Worm (Caenorhabditis elegans) whole organism, L3 larva: ENCODE measurements around the gene str-211.

Experiments used
- R02D3.7 ChIP-seq: fragments of 150-350 bp; optimal IDR thresholded peaks from 2 replicates; lab custom pipeline; 2014; ENCODE audit warnings: missing biosample characterization, missing genetic modification characterization
- ZK546.5 ChIP-seq: sonication (generic microtip); optimal IDR thresholded peaks from 2 replicates; lab custom pipeline; 2017; ENCODE audit warnings: missing biosample characterization, missing genetic modification characterization
- aly-2 ChIP-seq: fragments of 150-350 bp; optimal IDR thresholded peaks from 2 replicates; lab custom pipeline; 2014; ENCODE audit warnings: missing biosample characterization, missing genetic modification characterization
- ceh-16 ChIP-seq: sonication (generic microtip); optimal IDR thresholded peaks from 2 replicates; lab custom pipeline; 2017; ENCODE audit warnings: missing biosample characterization, missing genetic modification characterization
- ceh-82 ChIP-seq: fragments of 150-350 bp; optimal IDR thresholded peaks from 2 replicates; lab custom pipeline; 2014; ENCODE audit warnings: missing biosample characterization, missing genetic modification characterization
- ceh-9 ChIP-seq: sonication (generic microtip); optimal IDR thresholded peaks from 2 replicates; lab custom pipeline; 2018; ENCODE audit warnings: missing biosample characterization, missing genetic modification characterization
- egl-27 ChIP-seq: sonication (generic microtip); optimal IDR thresholded peaks from 4 replicates; lab custom pipeline; 2017; ENCODE audit warnings: missing biosample characterization, missing genetic modification reagents, missing genetic modification characterization
- elt-1 ChIP-seq: fragments of 150-350 bp; optimal IDR thresholded peaks from 2 replicates; lab custom pipeline; 2014; ENCODE audit warnings: missing biosample characterization, missing genetic modification characterization
- elt-3 ChIP-seq, 3 experiments: fragments of 150-350 bp in 1 of 3; sonication (generic microtip) in 2 of 3; optimal IDR thresholded peaks; 2 replicates in 2 of 3; 4 replicates in 1 of 3; lab custom pipeline; 2014 to 2017; ENCODE audit warnings: missing biosample characterization in 3 of 3, missing genetic modification characterization in 3 of 3
- eor-1 ChIP-seq, 2 experiments: fragments of 150-350 bp; optimal IDR thresholded peaks; 2 replicates each; lab custom pipeline; 2014 to 2018; ENCODE audit warnings: missing biosample characterization in 2 of 2, missing genetic modification characterization in 2 of 2
- fkh-10 ChIP-seq: sonication (generic microtip); optimal IDR thresholded peaks from 2 replicates; lab custom pipeline; 2017; ENCODE audit warnings: missing biosample characterization, missing genetic modification reagents, missing genetic modification characterization
- fos-1 ChIP-seq: fragments of 150-350 bp; optimal IDR thresholded peaks from 2 replicates; lab custom pipeline; 2014; ENCODE audit warnings: missing biosample characterization, missing genetic modification characterization
- jun-1 ChIP-seq: fragments of 150-350 bp; optimal IDR thresholded peaks from 2 replicates; lab custom pipeline; 2014; ENCODE audit warnings: missing biosample characterization, missing genetic modification reagents, missing genetic modification characterization
- lin-15B ChIP-seq: fragments of 150-350 bp; optimal IDR thresholded peaks from 2 replicates; lab custom pipeline; 2014; ENCODE audit warnings: missing biosample characterization, missing genetic modification characterization
- lin-39 ChIP-seq: fragments of 150-350 bp; optimal IDR thresholded peaks from 2 replicates; lab custom pipeline; 2018; ENCODE audit warnings: missing biosample characterization, missing genetic modification reagents, missing genetic modification characterization
- lsy-12 ChIP-seq: sonication (generic microtip); optimal IDR thresholded peaks from 2 replicates; lab custom pipeline; 2016; ENCODE audit warnings: mild to moderate bottlenecking, missing genetic modification characterization, missing compliant biosample characterization
- mdl-1 ChIP-seq: fragments of 150-350 bp; optimal IDR thresholded peaks from 2 replicates; lab custom pipeline; 2014; ENCODE audit warnings: missing biosample characterization, missing genetic modification characterization
- nfya-1 ChIP-seq: sonication (generic microtip); optimal IDR thresholded peaks from 2 replicates; lab custom pipeline; 2017; ENCODE audit warnings: missing genetic modification characterization, mild to moderate bottlenecking, missing compliant biosample characterization, antibody characterized with exemption, moderate library complexity; ENCODE audit not compliant: insufficient read depth
- nhr-11 ChIP-seq: fragments of 150-350 bp; optimal IDR thresholded peaks from 2 replicates; lab custom pipeline; 2014; ENCODE audit warnings: missing biosample characterization, missing genetic modification characterization
- nhr-12 ChIP-seq: fragments of 150-350 bp; optimal IDR thresholded peaks from 2 replicates; lab custom pipeline; 2014; ENCODE audit warnings: missing biosample characterization, missing genetic modification characterization
- nhr-23 ChIP-seq: fragments of 150-350 bp; optimal IDR thresholded peaks from 2 replicates; lab custom pipeline; 2014; ENCODE audit warnings: missing biosample characterization, missing genetic modification reagents, missing genetic modification characterization
- nhr-237 ChIP-seq: fragments of 150-350 bp; optimal IDR thresholded peaks from 2 replicates; lab custom pipeline; 2014; ENCODE audit warnings: missing biosample characterization, missing genetic modification characterization
- nhr-25 ChIP-seq: sonication (generic microtip); optimal IDR thresholded peaks from 2 replicates; lab custom pipeline; 2017; ENCODE audit warnings: missing biosample characterization, missing genetic modification characterization
- nhr-43 ChIP-seq: sonication (generic microtip); optimal IDR thresholded peaks from 2 replicates; lab custom pipeline; 2016; ENCODE audit warnings: mild to moderate bottlenecking, missing genetic modification characterization, missing compliant biosample characterization; ENCODE audit not compliant: poor library complexity, severe bottlenecking
- nhr-67 ChIP-seq: fragments of 150-350 bp; optimal IDR thresholded peaks from 2 replicates; lab custom pipeline; 2014; ENCODE audit warnings: missing biosample characterization, missing genetic modification characterization
- nhr-76 ChIP-seq: fragments of 150-350 bp; sonication (generic microtip); optimal IDR thresholded peaks from 5 replicates; lab custom pipeline; 2014; ENCODE audit warnings: missing biosample characterization, missing genetic modification characterization
- nhr-77 ChIP-seq: fragments of 150-350 bp; optimal IDR thresholded peaks from 2 replicates; lab custom pipeline; 2014; ENCODE audit warnings: missing biosample characterization, missing genetic modification characterization
- pha-4 ChIP-seq: fragments of 150-350 bp; optimal IDR thresholded peaks from 2 replicates; lab custom pipeline; 2014; ENCODE audit warnings: missing biosample characterization, missing genetic modification reagents, missing genetic modification characterization
- pqm-1 ChIP-seq: fragments of 150-350 bp; optimal IDR thresholded peaks from 2 replicates; lab custom pipeline; 2017; ENCODE audit warnings: missing biosample characterization, missing genetic modification characterization, inconsistent platforms
- sea-2 ChIP-seq: fragments of 150-350 bp; sonication (generic microtip); optimal IDR thresholded peaks from 4 replicates; lab custom pipeline; 2014; ENCODE audit warnings: missing biosample characterization, missing genetic modification reagents, missing genetic modification characterization
- skn-1 ChIP-seq: fragments of 150-350 bp; optimal IDR thresholded peaks from 2 replicates; lab custom pipeline; 2014; ENCODE audit warnings: missing biosample characterization, missing genetic modification characterization
- tbx-2 ChIP-seq: sonication (generic microtip); optimal IDR thresholded peaks from 2 replicates; lab custom pipeline; 2016; ENCODE audit warnings: mild to moderate bottlenecking, missing genetic modification characterization, missing compliant biosample characterization
- unc-39 ChIP-seq: sonication (generic microtip); optimal IDR thresholded peaks from 4 replicates; lab custom pipeline; 2017; ENCODE audit warnings: missing biosample characterization, missing genetic modification characterization
- unc-62 ChIP-seq: fragments of 150-350 bp; sonication (generic microtip); optimal IDR thresholded peaks from 4 replicates; lab custom pipeline; 2014; ENCODE audit warnings: missing biosample characterization, missing genetic modification reagents, missing genetic modification characterization
- zag-1 ChIP-seq: fragments of 150-350 bp; optimal IDR thresholded peaks from 2 replicates; lab custom pipeline; 2014; ENCODE audit warnings: missing biosample characterization, missing genetic modification characterization
- ztf-11 ChIP-seq: fragments of 150-350 bp; optimal IDR thresholded peaks from 2 replicates; lab custom pipeline; 2014; ENCODE audit warnings: missing biosample characterization, missing genetic modification characterization
- ztf-4 ChIP-seq: fragments of 150-350 bp; optimal IDR thresholded peaks from 2 replicates; lab custom pipeline; 2014; ENCODE audit warnings: missing biosample characterization, missing genetic modification characterization

str-211 gene

DNA sequence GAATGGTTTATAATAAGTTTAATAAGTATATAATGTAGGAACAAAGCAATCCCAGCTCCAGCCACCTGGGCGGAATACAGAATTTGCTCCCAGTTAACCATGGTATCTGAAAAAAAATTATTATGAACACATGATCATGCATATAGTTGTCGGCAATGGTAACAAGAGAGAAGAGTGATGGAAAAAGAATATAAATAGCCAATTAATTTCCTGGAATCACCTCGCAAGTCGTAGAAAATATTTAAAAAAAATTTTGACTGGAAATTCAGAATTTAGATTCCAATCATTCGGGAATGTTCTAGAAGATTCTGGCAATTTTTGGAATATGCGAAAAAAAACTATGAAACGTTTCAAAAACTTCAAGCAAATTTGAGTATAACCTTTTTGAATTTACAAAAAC lies at the start of gene str-211:
TSS of gene str-211 (minus strand) at position 101 of the 400 bp plus-strand sequence.
- TF ChIP-seq ZK546.5 (tag; lab: Kevin White, UChicago) (no peak), nhr-11 (tag; lab: Kevin White, UChicago) (no peak), nfya-1 (tag; lab: Kevin White, UChicago) (no peak), lin-39 (tag; lab: Kevin White, UChicago) (no peak), jun-1 (tag; lab: Kevin White, UChicago) (no peak), R02D3.7 (no peak), nhr-23 (tag; lab: Kevin White, UChicago) (no peak), lin-15B (tag; lab: Kevin White, UChicago) (no peak)

DNA sequence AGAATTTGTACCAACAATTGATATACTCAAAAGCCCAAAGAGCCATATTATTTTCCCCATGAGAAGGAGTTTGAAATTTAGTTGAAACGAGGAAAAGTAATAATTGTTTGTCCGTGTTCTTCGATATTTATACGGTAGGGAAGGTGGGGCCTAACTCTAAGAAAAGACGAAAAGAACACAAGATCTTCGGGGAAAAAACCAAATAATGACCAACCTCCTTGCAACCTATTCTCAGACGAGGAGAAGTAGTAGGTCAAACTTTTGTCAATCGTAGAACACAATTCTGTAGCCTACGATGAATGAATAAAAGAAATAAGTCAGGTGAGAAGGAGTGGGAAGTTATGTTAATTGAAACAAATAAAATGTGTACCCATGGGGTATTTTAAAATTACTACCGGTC lies 43.0 kb upstream of the str-211 start, which contains the start of gene ncx-8:
TSS of gene ncx-8 (minus strand) at position 101 of the 400 bp plus-strand sequence.
- no peak for TF ChIP-seq eor-1 (tag; optimal IDR thresholded peaks at IDR 0.05; lab: Kevin White, UChicago)
- no peak for TF ChIP-seq unc-62 (GFP tag; lab: Kevin White, UChicago)
- no peak for TF ChIP-seq nhr-25 (tag; lab: Kevin White, UChicago)
- no peak for TF ChIP-seq unc-39 (tag; lab: Kevin White, UChicago)
- no peak for TF ChIP-seq R02D3.7
- no peak for TF ChIP-seq fos-1
- TF ChIP-seq nhr-43 (tag; lab: Kevin White, UChicago): no peak
- TF ChIP-seq elt-3 (tag; optimal IDR thresholded peaks at IDR 0.05; lab: Kevin White, UChicago): no peak
- no peak for TF ChIP-seq pha-4 (tag; lab: Kevin White, UChicago)
- no peak for TF ChIP-seq nhr-237
- no peak for TF ChIP-seq nhr-77 (tag; lab: Kevin White, UChicago)
- TF ChIP-seq nhr-11 (tag; lab: Kevin White, UChicago): no peak
- no peak for TF ChIP-seq pqm-1 (tag; lab: Kevin White, UChicago)
- TF ChIP-seq egl-27: no peak
- no peak for TF ChIP-seq ztf-11 (tag; lab: Kevin White, UChicago)
- TF ChIP-seq lin-39 (tag; lab: Kevin White, UChicago): no peak
- TF ChIP-seq ztf-4 (tag; lab: Kevin White, UChicago): no peak
- no peak for TF ChIP-seq lsy-12 (tag; lab: Kevin White, UChicago)
- no peak for TF ChIP-seq ceh-82 (tag; lab: Kevin White, UChicago)
- no peak for TF ChIP-seq nhr-76

DNA sequence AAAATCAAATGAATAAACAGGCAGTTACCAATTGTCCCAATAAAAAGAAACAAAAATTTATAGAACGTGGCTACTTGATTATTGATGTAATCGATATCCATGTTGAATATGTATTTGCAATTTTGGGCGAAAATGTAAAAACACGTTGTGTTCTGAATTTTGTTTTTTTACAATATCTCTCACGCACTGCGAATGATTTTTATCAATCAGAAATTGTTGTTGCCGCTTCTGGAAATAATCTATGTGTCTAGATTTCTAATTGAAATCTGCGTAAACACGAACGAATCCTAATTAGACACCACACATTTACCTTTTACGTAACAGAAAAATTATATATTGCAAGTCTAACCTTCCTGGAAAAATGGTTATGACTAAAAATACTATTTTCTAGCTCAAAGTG lies 39.0 kb upstream of the str-211 start, which contains the start of gene srsx-13:
TSS of gene srsx-13 (minus strand) at position 101 of the 400 bp plus-strand sequence.
- TF ChIP-seq sea-2 (GFP tag; lab: Kevin White, UChicago) (no peak), unc-39 (tag; lab: Kevin White, UChicago) (no peak), fkh-10 (GFP tag; lab: Kevin White, UChicago) (no peak), nhr-23 (tag; lab: Kevin White, UChicago) (no peak), pha-4 (tag; lab: Kevin White, UChicago) (no peak), R02D3.7 (no peak), ceh-16 (tag; lab: Kevin White, UChicago) (no peak)

DNA sequence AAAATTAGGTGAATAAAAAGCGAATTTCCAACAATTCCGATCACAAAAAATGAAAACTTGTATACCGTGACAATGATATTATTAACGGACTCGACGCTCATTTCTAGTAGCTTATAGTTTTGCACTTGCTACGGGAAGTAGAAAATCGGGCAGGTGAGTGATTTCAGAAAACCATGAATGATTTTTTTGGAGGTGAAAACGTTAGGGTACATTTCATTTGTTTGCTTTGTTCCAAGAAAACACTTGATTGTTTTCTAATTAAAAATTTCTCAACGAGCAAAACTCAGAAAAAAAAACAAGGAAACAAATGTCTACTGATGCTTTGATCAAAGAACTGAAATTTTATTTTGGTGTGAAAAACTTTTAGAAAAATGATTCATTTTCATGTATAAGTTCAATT lies 36.8 kb upstream of the str-211 start, which contains the start of gene srsx-12:
TSS of gene srsx-12 (minus strand) at position 101 of the 400 bp plus-strand sequence.
- TF ChIP-seq mdl-1 (tag; lab: Kevin White, UChicago) (no peak), ceh-9 (tag; lab: Kevin White, UChicago) (no peak)

DNA sequence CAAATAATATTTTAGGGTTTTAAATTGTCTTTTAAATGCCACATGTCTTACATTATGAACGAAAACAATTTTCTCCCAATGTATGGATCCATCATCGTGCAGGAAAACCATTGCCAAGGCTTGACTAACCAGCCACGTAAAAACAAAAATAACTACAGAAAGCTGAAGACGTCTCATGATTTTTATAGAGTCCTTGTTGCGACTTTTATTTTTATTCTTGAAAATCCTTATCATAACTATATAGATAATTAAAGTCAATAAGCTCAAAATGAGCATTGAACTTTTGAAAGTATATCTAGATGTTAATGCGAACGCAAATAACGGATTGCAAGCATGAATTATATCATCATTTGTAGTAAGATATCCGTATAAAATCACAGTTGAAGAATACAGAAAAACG lies 36.0 kb upstream of the str-211 start:
- TF ChIP-seq tbx-2 (tag; lab: Kevin White, UChicago) (no peak), sea-2 (GFP tag; lab: Kevin White, UChicago) (no peak), nhr-12 (tag; lab: Kevin White, UChicago) (no peak), nhr-25 (tag; lab: Kevin White, UChicago) (no peak), nhr-67 (no peak), skn-1 (no peak), nhr-11 (tag; lab: Kevin White, UChicago) (no peak), aly-2 (no peak), fkh-10 (GFP tag; lab: Kevin White, UChicago) (no peak), pqm-1 (tag; lab: Kevin White, UChicago) (no peak), zag-1 (tag; lab: Kevin White, UChicago) (no peak), eor-1 (tag; optimal IDR thresholded peaks at IDR 0.05; lab: Kevin White, UChicago) (no peak), elt-1 (tag; lab: Kevin White, UChicago) (no peak)
